Worm (Caenorhabditis elegans): ENCODE measurements around the gene F54B11.11.

The F54B11.11 gene

ce11 chrX:13539701-13540100, 38.9 kb upstream of the F54B11.11 start (continued):
- TF ChIP-seq nhr-237 (tag; optimal IDR thresholded peaks at IDR 0.05) = no peak
- TF ChIP-seq sma-3 (GFP tag; optimal IDR thresholded peaks at IDR 0.05) = peak; percentile 69
- TF ChIP-seq sem-4 (tag; optimal IDR thresholded peaks at IDR 0.05) = no peak
- no peak for TF ChIP-seq nhr-12 (tag; optimal IDR thresholded peaks at IDR 0.05)
- TF ChIP-seq F13H6.1 (tag; optimal IDR thresholded peaks at IDR 0.05) = peak; percentile 30
- TF ChIP-seq ztf-11 (tag; optimal IDR thresholded peaks at IDR 0.05) = no peak
- TF ChIP-seq skn-1 (tag; optimal IDR thresholded peaks at IDR 0.05) = no peak
- TF ChIP-seq lin-13 (GFP tag; optimal IDR thresholded peaks at IDR 0.05) = peak; percentile 15
- TF ChIP-seq ceh-16 (tag; optimal IDR thresholded peaks at IDR 0.05) = peak; percentile 28
- peak; percentile 79 for TF ChIP-seq crh-2 (tag; optimal IDR thresholded peaks at IDR 0.05)
- TF ChIP-seq zag-1 (tag; optimal IDR thresholded peaks at IDR 0.05) = no peak
- no peak for TF ChIP-seq R02D3.7 (tag; optimal IDR thresholded peaks at IDR 0.05)
- TF ChIP-seq nhr-21 (tag; optimal IDR thresholded peaks at IDR 0.05) = peak; percentile 72
- peak; percentile 19 for TF ChIP-seq elt-1 (tag; optimal IDR thresholded peaks at IDR 0.05)
- no peak for TF ChIP-seq unc-62 (GFP tag; optimal IDR thresholded peaks at IDR 0.05)
- peak; percentile 76 for TF ChIP-seq blmp-1 (tag; optimal IDR thresholded peaks at IDR 0.05; ENCODE audit: insufficient read depth)
- TF ChIP-seq nhr-77 (tag; optimal IDR thresholded peaks at IDR 0.05) = no peak
- no peak for TF ChIP-seq snpc-4 (tag; optimal IDR thresholded peaks at IDR 0.05)
- no peak for TF ChIP-seq mab-5 (tag; optimal IDR thresholded peaks at IDR 0.05)
- no peak for TF ChIP-seq lin-11 (tag; optimal IDR thresholded peaks at IDR 0.05)
- TF ChIP-seq alr-1 (tag; optimal IDR thresholded peaks at IDR 0.05) = no peak

- peak; percentile 77 for TF ChIP-seq nhr-21 (tag; optimal IDR thresholded peaks at IDR 0.05)
- peak; percentile 96 for TF ChIP-seq ama-1 (optimal IDR thresholded peaks at IDR 0.05)
- no peak for TF ChIP-seq aly-2 (tag; optimal IDR thresholded peaks at IDR 0.05)
- TF ChIP-seq lsy-2 (tag; optimal IDR thresholded peaks at IDR 0.05) = no peak
- no peak for TF ChIP-seq nhr-77 (tag; optimal IDR thresholded peaks at IDR 0.05)
- peak; percentile 30 for TF ChIP-seq fos-1 (tag; optimal IDR thresholded peaks at IDR 0.05)
- peak; percentile 87 for TF ChIP-seq sma-9 (GFP tag; optimal IDR thresholded peaks at IDR 0.05)
- no peak for TF ChIP-seq sma-9 (tag; optimal IDR thresholded peaks at IDR 0.05)
- TF ChIP-seq ztf-1 (GFP tag; conservative IDR thresholded peaks at IDR 0.05) = no peak
- TF ChIP-seq nhr-23 (tag; optimal IDR thresholded peaks at IDR 0.05) = no peak
- no peak for TF ChIP-seq nhr-6 (tag; optimal IDR thresholded peaks at IDR 0.05)
- TF ChIP-seq nhr-10 (tag; optimal IDR thresholded peaks at IDR 0.05) = no peak
- no peak for TF ChIP-seq ZK546.5 (tag; optimal IDR thresholded peaks at IDR 0.05)
- TF ChIP-seq snpc-4 (tag; optimal IDR thresholded peaks at IDR 0.05) = no peak
- TF ChIP-seq nhr-25 (tag; optimal IDR thresholded peaks at IDR 0.05) = peak; percentile 32
- TF ChIP-seq blmp-1 (tag; optimal IDR thresholded peaks at IDR 0.05; ENCODE audit: insufficient read depth) = peak; percentile 19
- TF ChIP-seq unc-62 (GFP tag; optimal IDR thresholded peaks at IDR 0.05) = no peak
- TF ChIP-seq unc-55 (GFP tag; optimal IDR thresholded peaks at IDR 0.05) = no peak
- no peak for TF ChIP-seq lin-39 (tag; optimal IDR thresholded peaks at IDR 0.05)
- TF ChIP-seq ceh-16 (tag; optimal IDR thresholded peaks at IDR 0.05) = no peak
- peak; percentile 29 for TF ChIP-seq sma-3 (GFP tag; optimal IDR thresholded peaks at IDR 0.05)
- TF ChIP-seq dmd-4 (tag; optimal IDR thresholded peaks at IDR 0.05) = no peak
Measured at ce11 chrX:13541335-13541734, 37.2 kb upstream of the F54B11.11 start.

ce11 chrX:13542236-13542635, 36.3 kb upstream of the F54B11.11 start, which contains the start of gene cah-4:
Gene cah-4, plus strand, starts transcription at chrX:13542574.
- TF ChIP-seq ama-1 (optimal IDR thresholded peaks at IDR 0.05) (peak; percentile 82), lsy-2 (tag; optimal IDR thresholded peaks at IDR 0.05) (no peak)

- TF ChIP-seq peb-1 (tag; optimal IDR thresholded peaks at IDR 0.05) = no peak
- TF ChIP-seq elt-1 (tag; optimal IDR thresholded peaks at IDR 0.05) = no peak
- no peak for TF ChIP-seq nhr-6 (tag; optimal IDR thresholded peaks at IDR 0.05)
- TF ChIP-seq sma-9 (GFP tag; optimal IDR thresholded peaks at IDR 0.05) = peak; percentile 51
- no peak for TF ChIP-seq sma-9 (tag; optimal IDR thresholded peaks at IDR 0.05)
- TF ChIP-seq ztf-4 (tag; optimal IDR thresholded peaks at IDR 0.05) = peak; percentile 38
- TF ChIP-seq blmp-1 (tag; optimal IDR thresholded peaks at IDR 0.05; ENCODE audit: insufficient read depth) = peak; percentile 31
- no peak for TF ChIP-seq ztf-1 (GFP tag; conservative IDR thresholded peaks at IDR 0.05)
- peak; percentile 10 for TF ChIP-seq nhr-129 (tag; optimal IDR thresholded peaks at IDR 0.05)
- peak; percentile 29 for TF ChIP-seq Y55F3AM.14 (GFP tag; optimal IDR thresholded peaks at IDR 0.05)
- no peak for TF ChIP-seq mab-5 (tag; optimal IDR thresholded peaks at IDR 0.05)
- TF ChIP-seq unc-55 (GFP tag; optimal IDR thresholded peaks at IDR 0.05) = peak; percentile 37
- peak in 1 of 2 experiments; percentile 33 for TF ChIP-seq lsy-2 (tag; optimal IDR thresholded peaks at IDR 0.05)
- peak; percentile 56 for TF ChIP-seq C34F6.9 (tag; optimal IDR thresholded peaks at IDR 0.05)
- peak; percentile 12 for TF ChIP-seq sem-4 (tag; optimal IDR thresholded peaks at IDR 0.05)
- no peak for TF ChIP-seq ceh-82 (tag; optimal IDR thresholded peaks at IDR 0.05)
- no peak for TF ChIP-seq ZK546.5 (tag; optimal IDR thresholded peaks at IDR 0.05)
- TF ChIP-seq ama-1 (optimal IDR thresholded peaks at IDR 0.05) = peak; percentile 26
- no peak for TF ChIP-seq snpc-4 (tag; optimal IDR thresholded peaks at IDR 0.05)
- TF ChIP-seq lin-13 (GFP tag; optimal IDR thresholded peaks at IDR 0.05) = peak; percentile 26
- TF ChIP-seq crh-2 (tag; optimal IDR thresholded peaks at IDR 0.05) = peak; percentile 17
- TF ChIP-seq mbf-1 (tag; optimal IDR thresholded peaks at IDR 0.05) = no peak
- no peak for TF ChIP-seq zag-1 (tag; optimal IDR thresholded peaks at IDR 0.05)
- no peak for TF ChIP-seq aly-2 (tag; optimal IDR thresholded peaks at IDR 0.05)
- TF ChIP-seq unc-62 (GFP tag; optimal IDR thresholded peaks at IDR 0.05) = no peak
Measured at ce11 chrX:13542757-13543156, 35.8 kb upstream of the F54B11.11 start.

All from whole organism, L2 larva.